Worm (Caenorhabditis elegans) whole organism, late embryonic: ENCODE results near the gene srbc-16.

Experiments used
- C38D4.7 ChIP-seq: fragments of 200-800 bp; sonication (Bioruptor generic); optimal IDR thresholded peaks from 2 replicates; lab custom pipeline; 2018; ENCODE audit warnings: mild to moderate bottlenecking, missing genetic modification characterization, moderate library complexity, missing compliant biosample characterization
- F13H6.1 ChIP-seq: sonication (generic microtip); optimal IDR thresholded peaks from 2 replicates; lab custom pipeline; 2016; ENCODE audit warnings: missing genetic modification characterization, missing compliant biosample characterization
- K02D7.2 ChIP-seq: sonication (generic microtip); optimal IDR thresholded peaks from 2 replicates; lab custom pipeline; 2017; ENCODE audit warnings: mild to moderate bottlenecking, missing genetic modification characterization, missing compliant biosample characterization
- K09A11.1 ChIP-seq: sonication (generic microtip); optimal IDR thresholded peaks from 2 replicates; lab custom pipeline; 2017; ENCODE audit warnings: antibody characterized with exemption, mild to moderate bottlenecking, missing genetic modification characterization, missing compliant biosample characterization; ENCODE audit not compliant: insufficient read depth
- T23F11.4 ChIP-seq: fragments of 200-800 bp; sonication (Bioruptor generic); optimal IDR thresholded peaks from 2 replicates; lab custom pipeline; 2018; ENCODE audit warnings: mild to moderate bottlenecking, missing genetic modification characterization, missing compliant biosample characterization
- Y22D7AL.16 ChIP-seq: sonication (generic microtip); optimal IDR thresholded peaks from 2 replicates; lab custom pipeline; 2016; ENCODE audit warnings: missing genetic modification characterization, missing compliant biosample characterization
- ama-1 ChIP-seq: fragments of 150-350 bp; optimal IDR thresholded peaks from 2 replicates; lab custom pipeline; 2014
- ceh-14 ChIP-seq: sonication (generic microtip); optimal IDR thresholded peaks from 2 replicates; lab custom pipeline; 2016; ENCODE audit warnings: missing genotype, missing genetic modification characterization, missing compliant biosample characterization
- ceh-19 ChIP-seq: fragments of 200-800 bp; sonication (Bioruptor generic); optimal IDR thresholded peaks from 2 replicates; lab custom pipeline; 2018; ENCODE audit warnings: mild to moderate bottlenecking, missing genetic modification characterization, missing compliant biosample characterization
- ceh-2 ChIP-seq: sonication (generic microtip); optimal IDR thresholded peaks from 2 replicates; lab custom pipeline; 2016; ENCODE audit warnings: missing genotype, missing genetic modification characterization, missing compliant biosample characterization
- ceh-24 ChIP-seq: sonication (generic microtip); optimal IDR thresholded peaks from 2 replicates; lab custom pipeline; 2016; ENCODE audit warnings: mild to moderate bottlenecking, missing genetic modification characterization, missing compliant biosample characterization
- ceh-9 ChIP-seq: sonication (generic microtip); optimal IDR thresholded peaks from 2 replicates; lab custom pipeline; 2016; ENCODE audit warnings: mild to moderate bottlenecking, missing genetic modification characterization, inconsistent platforms, missing compliant biosample characterization
- che-1 ChIP-seq: sonication (generic microtip); optimal IDR thresholded peaks from 2 replicates; lab custom pipeline; 2016; ENCODE audit warnings: mild to moderate bottlenecking, missing genetic modification characterization, missing compliant biosample characterization
- dmd-4 ChIP-seq: sonication (generic microtip); optimal IDR thresholded peaks from 2 replicates; lab custom pipeline; 2016; ENCODE audit warnings: borderline replicate concordance, missing genetic modification characterization, missing compliant biosample characterization
- elt-2 ChIP-seq: sonication (generic microtip); optimal IDR thresholded peaks from 2 replicates; lab custom pipeline; 2016; ENCODE audit warnings: missing genetic modification reagents, missing genetic modification characterization, missing compliant biosample characterization
- elt-4 ChIP-seq: sonication (generic microtip); optimal IDR thresholded peaks from 2 replicates; lab custom pipeline; 2016; ENCODE audit warnings: missing genetic modification characterization, missing compliant biosample characterization
- hlh-13 ChIP-seq: fragments of 200-800 bp; sonication (Bioruptor generic); optimal IDR thresholded peaks from 2 replicates; lab custom pipeline; 2018; ENCODE audit warnings: mild to moderate bottlenecking, missing genetic modification characterization, missing compliant biosample characterization
- hlh-15 ChIP-seq: sonication (generic microtip); optimal IDR thresholded peaks from 2 replicates; lab custom pipeline; 2016; ENCODE audit warnings: missing genetic modification characterization, missing compliant biosample characterization
- hlh-30 ChIP-seq: sonication (generic microtip); optimal IDR thresholded peaks from 2 replicates; lab custom pipeline; 2017; ENCODE audit warnings: antibody characterized with exemption, missing genetic modification characterization, missing compliant biosample characterization; ENCODE audit not compliant: insufficient read depth
- hlh-8 ChIP-seq: sonication (generic microtip); optimal IDR thresholded peaks from 2 replicates; lab custom pipeline; 2016; ENCODE audit warnings: missing genotype, missing genetic modification characterization, missing compliant biosample characterization
- lin-11 ChIP-seq: fragments of 200-800 bp; sonication (Bioruptor generic); optimal IDR thresholded peaks from 2 replicates; lab custom pipeline; 2018; ENCODE audit warnings: mild to moderate bottlenecking, missing genetic modification characterization, missing compliant biosample characterization
- mec-3 ChIP-seq: sonication (generic microtip); optimal IDR thresholded peaks from 2 replicates; lab custom pipeline; 2016; ENCODE audit warnings: borderline replicate concordance, missing genetic modification characterization, missing compliant biosample characterization
- nfya-1 ChIP-seq: sonication (generic microtip); optimal IDR thresholded peaks from 2 replicates; lab custom pipeline; 2017; ENCODE audit warnings: missing genetic modification characterization, mild to moderate bottlenecking, missing compliant biosample characterization, antibody characterized with exemption, moderate library complexity
- nhr-11 ChIP-seq: fragments of 150-350 bp; optimal IDR thresholded peaks from 2 replicates; lab custom pipeline; 2014; ENCODE audit warnings: missing biosample characterization, missing genetic modification characterization
- pax-1 ChIP-seq: fragments of 150-350 bp; optimal IDR thresholded peaks from 2 replicates; lab custom pipeline; 2014; ENCODE audit warnings: missing biosample characterization, missing genetic modification characterization
- pqm-1 ChIP-seq: sonication (generic microtip); optimal IDR thresholded peaks from 2 replicates; lab custom pipeline; 2016; ENCODE audit warnings: missing genetic modification characterization, missing compliant biosample characterization
- pros-1 ChIP-seq: fragments of 150-350 bp; optimal IDR thresholded peaks from 2 replicates; lab custom pipeline; 2014; ENCODE audit warnings: missing biosample characterization, missing genetic modification reagents, missing genetic modification characterization
- sox-4 ChIP-seq: sonication (generic microtip); optimal IDR thresholded peaks from 2 replicates; lab custom pipeline; 2017; ENCODE audit warnings: mild to moderate bottlenecking, missing genetic modification characterization, inconsistent platforms, missing compliant biosample characterization
- tbx-2 ChIP-seq: sonication (generic microtip); optimal IDR thresholded peaks from 2 replicates; lab custom pipeline; 2016; ENCODE audit warnings: missing genetic modification characterization, missing compliant biosample characterization
- unc-3 ChIP-seq, 2 experiments: fragments of 200-800 bp in 1 of 2; sonication (Bioruptor generic) in 1 of 2; sonication (generic microtip) in 1 of 2; conservative IDR thresholded peaks in 1 of 2; optimal IDR thresholded peaks in 1 of 2; 2 replicates each; pipeline versions ENCODE4 v1.3.6 to Lab custom; 2016 to 2022; ENCODE audit warnings: missing compliant biosample characterization in 2 of 2, missing genetic modification characterization in 2 of 2, missing genetic modification reagents in 1 of 2
- unc-55 ChIP-seq: sonication (generic microtip); optimal IDR thresholded peaks from 2 replicates; lab custom pipeline; 2017; ENCODE audit warnings: missing biosample characterization, missing genetic modification reagents, missing genetic modification characterization
- ztf-16 ChIP-seq: sonication (generic microtip); optimal IDR thresholded peaks from 2 replicates; lab custom pipeline; 2017; ENCODE audit warnings: missing genetic modification characterization, missing compliant biosample characterization

Gene srbc-16

ce11 chrV:2218803-2219202 lies 37.0 kb downstream of the srbc-16 start, which contains the start of gene nhr-56:
Gene nhr-56 (plus strand): TSS chrV:2219004.
- TF ChIP-seq nfya-1 (tag; lab: Kevin White, UChicago): no peak
- no peak for TF ChIP-seq K09A11.1 (tag; lab: Kevin White, UChicago)
- peak; percentile 22 for TF ChIP-seq hlh-30 (tag; lab: Kevin White, UChicago)

- TF ChIP-seq ceh-9 (tag; lab: Kevin White, UChicago) (no peak), ceh-2 (no peak), F13H6.1 (tag; lab: Kevin White, UChicago) (no peak), ama-1 (lab: Kevin White, UChicago) (no peak), che-1 (tag; lab: Kevin White, UChicago) (no peak), T23F11.4 (GFP tag; lab: Kevin White, UChicago) (no peak), ztf-16 (tag; lab: Kevin White, UChicago) (no peak), mec-3 (tag; lab: Kevin White, UChicago) (no peak), unc-55 (GFP tag; lab: Kevin White, UChicago) (no peak), ceh-19 (GFP tag; lab: Kevin White, UChicago) (no peak), sox-4 (tag; lab: Kevin White, UChicago) (no peak), nhr-11 (tag; lab: Kevin White, UChicago) (no peak), K09A11.1 (tag; lab: Kevin White, UChicago) (no peak), pros-1 (tag; lab: Kevin White, UChicago) (no peak), elt-2 (tag; lab: Kevin White, UChicago) (no peak), ceh-24 (tag; lab: Kevin White, UChicago) (no peak), K02D7.2 (no peak)
Observed at ce11 chrV:2221764-2222163, 39.9 kb downstream of the srbc-16 start, which contains the start of gene nhr-128. Gene nhr-128 (plus strand): TSS chrV:2222064.

- TF ChIP-seq unc-3 (GFP tag; conservative IDR thresholded peaks at IDR 0.05; lab: Robert Waterston, UW) (no peak), unc-3 (tag; optimal IDR thresholded peaks at IDR 0.05; lab: Kevin White, UChicago) (no peak), pax-1 (tag; lab: Kevin White, UChicago) (no peak), hlh-15 (tag; lab: Kevin White, UChicago) (no peak), C38D4.7 (GFP tag; lab: Kevin White, UChicago) (no peak), hlh-13 (GFP tag; lab: Kevin White, UChicago) (no peak), ceh-2 (no peak), dmd-4 (tag; lab: Kevin White, UChicago) (no peak), tbx-2 (tag; lab: Kevin White, UChicago) (no peak), pqm-1 (no peak)
Observed at ce11 chrV:2225130-2225529, 43.3 kb downstream of the srbc-16 start, which contains the start of gene nhr-103. Gene nhr-103 (plus strand): TSS chrV:2225430.

- no peak for TF ChIP-seq ceh-14 (tag; lab: Kevin White, UChicago)
- no peak for TF ChIP-seq ceh-24 (tag; lab: Kevin White, UChicago)
Observed at ce11 chrV:2226903-2227302, 45.1 kb downstream of the srbc-16 start, which contains the start of gene nhr-18. Gene nhr-18 (plus strand): TSS chrV:2227203.

ce11 chrV:2228781-2229180 lies 46.9 kb downstream of the srbc-16 start, which contains the start of gene nhr-126:
Gene nhr-126 (plus strand): TSS chrV:2229081.
- TF ChIP-seq sox-4 (tag; lab: Kevin White, UChicago): no peak
- no peak for TF ChIP-seq ceh-24 (tag; lab: Kevin White, UChicago)
- TF ChIP-seq hlh-8 (tag; lab: Kevin White, UChicago): no peak
- TF ChIP-seq mec-3 (tag; lab: Kevin White, UChicago): no peak
- TF ChIP-seq elt-4 (tag; lab: Kevin White, UChicago): no peak
- no peak for TF ChIP-seq Y22D7AL.16 (tag; lab: Kevin White, UChicago)
- TF ChIP-seq lin-11 (tag; lab: Kevin White, UChicago): no peak
